Worm (Caenorhabditis elegans) whole organism, L4 larva: ENCODE results near the gene nspc-10.

ENCODE experiments used
- F10B5.3 ChIP-seq: sonication (generic microtip); optimal IDR thresholded peaks from 2 replicates; lab custom pipeline; 2016; ENCODE audit warnings: mild to moderate bottlenecking, missing genetic modification characterization, missing compliant biosample characterization
- F26F4.8 ChIP-seq: fragments of 200-800 bp; sonication (Bioruptor generic); conservative IDR thresholded peaks from 2 replicates; pipeline ENCODE4 v1.3.6; 2022; ENCODE audit warnings: missing genetic modification characterization, missing compliant biosample characterization
- R02D3.7 ChIP-seq: fragments of 150-350 bp; sonication (generic microtip); optimal IDR thresholded peaks from 3 replicates; lab custom pipeline; 2014; ENCODE audit warnings: missing biosample characterization, missing genetic modification characterization
- T20F7.1 ChIP-seq: fragments of 200-800 bp; sonication (Bioruptor generic); optimal IDR thresholded peaks from 2 replicates; lab custom pipeline; 2018; ENCODE audit warnings: mild to moderate bottlenecking, missing genetic modification characterization, missing compliant biosample characterization
- Y105C5A.15 ChIP-seq: fragments of 200-800 bp; sonication (Bioruptor generic); IDR thresholded peaks from 2 replicates; pipeline ENCODE4 v1.3.6; 2022; ENCODE audit warnings: missing genetic modification characterization, missing compliant biosample characterization
- Y48G9A.11 ChIP-seq: fragments of 200-800 bp; sonication (Bioruptor generic); IDR thresholded peaks from 2 replicates; pipeline ENCODE4 v1.3.6; 2022; ENCODE audit warnings: missing genetic modification reagents, missing genetic modification characterization, missing compliant biosample characterization
- ZK546.5 ChIP-seq, 2 experiments: sonication (generic microtip); optimal IDR thresholded peaks; 2 replicates each; lab custom pipeline; 2017; ENCODE audit warnings: missing biosample characterization in 2 of 2, missing genetic modification characterization in 2 of 2
- aha-1 ChIP-seq: fragments of 150-350 bp; peaks from one replicate; lab custom pipeline; 2014; ENCODE audit warnings: missing biosample characterization, missing genetic modification characterization
- aly-2 ChIP-seq: sonication (generic microtip); optimal IDR thresholded peaks from 2 replicates; lab custom pipeline; 2018; ENCODE audit warnings: missing biosample characterization, missing genetic modification characterization
- ama-1 ChIP-seq: fragments of 150-350 bp; optimal IDR thresholded peaks from 2 replicates; lab custom pipeline; 2014; ENCODE audit warnings: inconsistent platforms, mixed read lengths
- attf-4 ChIP-seq: sonication (generic microtip); optimal IDR thresholded peaks from 3 replicates; lab custom pipeline; 2017; ENCODE audit warnings: missing biosample characterization, missing genetic modification characterization
- ceh-20 ChIP-seq: fragments of 200-800 bp; sonication (Bioruptor generic); IDR thresholded peaks from 2 replicates; pipeline ENCODE4 v1.3.6; 2022; ENCODE audit warnings: missing genetic modification reagents, missing genetic modification characterization, missing compliant biosample characterization
- ceh-28 ChIP-seq: fragments of 150-350 bp; optimal IDR thresholded peaks from 2 replicates; lab custom pipeline; 2014; ENCODE audit warnings: missing biosample characterization, missing genetic modification reagents, missing genetic modification characterization
- ceh-82 ChIP-seq: sonication (generic microtip); optimal IDR thresholded peaks from 2 replicates; lab custom pipeline; 2017; ENCODE audit warnings: missing biosample characterization, missing genetic modification characterization
- cey-2 ChIP-seq: sonication (generic microtip); optimal IDR thresholded peaks from 3 replicates; lab custom pipeline; 2017; ENCODE audit warnings: missing genetic modification characterization, mild to moderate bottlenecking, missing compliant biosample characterization, antibody characterized with exemption, borderline replicate concordance; ENCODE audit not compliant: insufficient read depth
- daf-16 ChIP-seq, 3 experiments: sonication (generic microtip); optimal IDR thresholded peaks; 2 replicates each; lab custom pipeline; 2016 to 2017; ENCODE audit warnings: missing genetic modification characterization in 3 of 3, missing genetic modification reagents in 3 of 3, mild to moderate bottlenecking in 2 of 3, missing compliant biosample characterization in 2 of 3, missing biosample characterization in 1 of 3, moderate library complexity in 1 of 3
- dmd-6 ChIP-seq: fragments of 200-800 bp; sonication (Bioruptor generic); IDR thresholded peaks from 2 replicates; pipeline ENCODE4 v1.3.6; 2022; ENCODE audit warnings: missing genetic modification reagents, missing genetic modification characterization, missing compliant biosample characterization
- dmd-8 ChIP-seq: fragments of 200-800 bp; sonication (Bioruptor generic); IDR thresholded peaks from 2 replicates; pipeline ENCODE4 v1.3.6; 2022; ENCODE audit warnings: missing genetic modification characterization, missing compliant biosample characterization
- dve-1 ChIP-seq: sonication (generic microtip); optimal IDR thresholded peaks from 2 replicates; lab custom pipeline; 2017; ENCODE audit warnings: antibody characterized with exemption, mild to moderate bottlenecking, missing genetic modification characterization, missing compliant biosample characterization; ENCODE audit not compliant: insufficient read depth
- hlh-11 ChIP-seq: fragments of 200-800 bp; sonication (Bioruptor generic); optimal IDR thresholded peaks from 2 replicates; lab custom pipeline; 2018; ENCODE audit warnings: mild to moderate bottlenecking, missing genetic modification characterization, missing compliant biosample characterization
- hlh-30 ChIP-seq: sonication (generic microtip); optimal IDR thresholded peaks from 2 replicates; lab custom pipeline; 2017; ENCODE audit warnings: antibody characterized with exemption, mild to moderate bottlenecking, missing genetic modification characterization, missing compliant biosample characterization; ENCODE audit not compliant: insufficient read depth
- lin-39 ChIP-seq: fragments of 150-350 bp; optimal IDR thresholded peaks from 2 replicates; lab custom pipeline; 2014; ENCODE audit warnings: missing biosample characterization, missing genetic modification reagents, missing genetic modification characterization
- lsy-2 ChIP-seq, 2 experiments: fragments of 150-350 bp in 1 of 2; sonication (generic microtip) in 1 of 2; optimal IDR thresholded peaks; 2 replicates each; lab custom pipeline; 2014 to 2017; ENCODE audit warnings: missing biosample characterization in 2 of 2, missing genetic modification characterization in 2 of 2
- mdt-29 ChIP-seq: fragments of 200-800 bp; sonication (Bioruptor generic); IDR thresholded peaks from 2 replicates; pipeline ENCODE4 v1.3.6; 2022; ENCODE audit warnings: missing genetic modification reagents, missing genetic modification characterization, missing compliant biosample characterization
- mxl-2 ChIP-seq: fragments of 200-800 bp; sonication (Bioruptor generic); conservative IDR thresholded peaks from 2 replicates; pipeline ENCODE4 v1.3.6; 2022; ENCODE audit warnings: missing genetic modification reagents, missing genetic modification characterization, missing compliant biosample characterization
- nhr-11 ChIP-seq: fragments of 150-350 bp; optimal IDR thresholded peaks from 2 replicates; lab custom pipeline; 2014; ENCODE audit warnings: missing biosample characterization, missing genetic modification characterization
- nhr-28 ChIP-seq: fragments of 150-350 bp; optimal IDR thresholded peaks from 2 replicates; lab custom pipeline; 2014; ENCODE audit warnings: missing biosample characterization, missing genetic modification characterization
- nhr-6 ChIP-seq: fragments of 150-350 bp; optimal IDR thresholded peaks from 2 replicates; lab custom pipeline; 2014; ENCODE audit warnings: missing biosample characterization, missing genetic modification characterization
- nhr-76 ChIP-seq: fragments of 150-350 bp; optimal IDR thresholded peaks from 2 replicates; lab custom pipeline; 2014; ENCODE audit warnings: missing biosample characterization, missing genetic modification characterization
- php-3 ChIP-seq: fragments of 200-800 bp; sonication (Bioruptor generic); IDR thresholded peaks from 2 replicates; pipeline ENCODE4 v1.3.6; 2022; ENCODE audit warnings: missing genetic modification reagents, missing genetic modification characterization, missing compliant biosample characterization
- pqm-1 ChIP-seq: sonication (generic microtip); optimal IDR thresholded peaks from 2 replicates; lab custom pipeline; 2017; ENCODE audit warnings: missing biosample characterization, missing genetic modification characterization
- rbr-2 ChIP-seq: sonication (generic microtip); optimal IDR thresholded peaks from 2 replicates; lab custom pipeline; 2016; ENCODE audit warnings: missing genotype, missing genetic modification characterization, missing compliant biosample characterization
- snpc-4 ChIP-seq: fragments of 150-350 bp; optimal IDR thresholded peaks from 2 replicates; lab custom pipeline; 2014; ENCODE audit warnings: missing biosample characterization, missing genetic modification characterization
- tag-97 ChIP-seq: fragments of 200-800 bp; sonication (Bioruptor generic); IDR thresholded peaks from 2 replicates; pipeline ENCODE4 v1.3.6; 2022; ENCODE audit warnings: missing genetic modification characterization, missing compliant biosample characterization
- unc-62 ChIP-seq, 3 experiments: fragments of 150-350 bp in 1 of 3; sonication (generic microtip); optimal IDR thresholded peaks in 2 of 3; peaks in 1 of 3; 1 replicate in 1 of 3; 2 replicates in 2 of 3; lab custom pipeline; 2014 to 2017; ENCODE audit warnings: missing biosample characterization in 3 of 3, missing genetic modification characterization in 3 of 3, missing genetic modification reagents in 3 of 3, missing genotype in 1 of 3
- zfp-2 ChIP-seq: sonication (generic microtip); optimal IDR thresholded peaks from 2 replicates; lab custom pipeline; 2016; ENCODE audit warnings: mild to moderate bottlenecking, missing genetic modification characterization, missing compliant biosample characterization
- zfp-3 ChIP-seq: fragments of 200-800 bp; sonication (Bioruptor generic); conservative IDR thresholded peaks from 2 replicates; pipeline ENCODE4 v1.3.6; 2022; ENCODE audit warnings: missing genetic modification reagents, missing genetic modification characterization, missing compliant biosample characterization
- zip-2 ChIP-seq: fragments of 150-350 bp; optimal IDR thresholded peaks from 2 replicates; lab custom pipeline; 2014; ENCODE audit warnings: missing biosample characterization, missing genetic modification characterization
- ztf-11 ChIP-seq: fragments of 150-350 bp; optimal IDR thresholded peaks from 2 replicates; lab custom pipeline; 2014; ENCODE audit warnings: missing biosample characterization, missing genetic modification characterization
- ztf-7 ChIP-seq: fragments of 150-350 bp; optimal IDR thresholded peaks from 2 replicates; lab custom pipeline; 2014; ENCODE audit warnings: missing biosample characterization, missing genetic modification characterization

nspc-10 gene

ce11 chrX:12347822-12348221 is 4.4 kb downstream of the nspc-10 start (continued):
- no peak for TF ChIP-seq zip-2 (tag; lab: Kevin White, UChicago)
- TF ChIP-seq pqm-1 (tag; lab: Kevin White, UChicago) = no peak
- TF ChIP-seq php-3 (GFP tag; lab: Robert Waterston, UW) = no peak; the same call in 1 of the 2 replicates
- TF ChIP-seq ama-1 = no peak
- peak; percentile 32 for TF ChIP-seq nhr-6 (tag; lab: Kevin White, UChicago)
- peak; percentile 27 for TF ChIP-seq hlh-30 (tag; lab: Kevin White, UChicago)
- no peak for TF ChIP-seq nhr-76
- peak; percentile 28 for TF ChIP-seq rbr-2 (tag; lab: Kevin White, UChicago)
- no peak for TF ChIP-seq mxl-2 (GFP tag; lab: Robert Waterston, UW)
- TF ChIP-seq R02D3.7 (tag; lab: Kevin White, UChicago) = no peak
- no peak for TF ChIP-seq attf-4 (tag; lab: Kevin White, UChicago)
- peak; percentile 42; the same call in 1 of the 2 replicates for TF ChIP-seq ceh-20 (GFP tag; lab: Robert Waterston, UW)
- TF ChIP-seq zfp-3 = 0 out of 2 replicates have a peak, but pooled peaks have one; percentile 53
- peak; percentile 67 for TF ChIP-seq Y48G9A.11 (GFP tag; lab: Robert Waterston, UW)
- TF ChIP-seq lin-39 (tag; lab: Kevin White, UChicago) = no peak
- TF ChIP-seq ztf-11 = no peak
- no peak for TF ChIP-seq snpc-4 (tag; lab: Kevin White, UChicago)
- no peak for TF ChIP-seq ZK546.5 (tag; optimal IDR thresholded peaks at IDR 0.05; lab: Kevin White, UChicago)
- TF ChIP-seq Y105C5A.15 = no peak

- TF ChIP-seq unc-62 (GFP tag; optimal IDR thresholded peaks at IDR 0.05 in 1 of 2; lab: Kevin White, UChicago) (peak in 1 of 2 experiments; percentile 74), unc-62 (tag; optimal IDR thresholded peaks at IDR 0.05; lab: Kevin White, UChicago) (no peak), cey-2 (tag; lab: Kevin White, UChicago) (no peak)
- TF ChIP-seq, all 104 proteins: peak for 1
Measured at ce11 chrX:12348329-12348728, 4.9 kb downstream of the nspc-10 start, which contains the start of gene F42F12.14. Gene F42F12.14 (plus strand): TSS chrX:12348629.

- peak; percentile 21 for TF ChIP-seq nhr-28 (tag; lab: Kevin White, UChicago)
- peak; percentile 30 for TF ChIP-seq hlh-11 (tag; lab: Kevin White, UChicago)
- no peak for TF ChIP-seq aha-1 (tag; lab: Kevin White, UChicago)
- peak; percentile 10 for TF ChIP-seq hlh-30 (tag; lab: Kevin White, UChicago)
- TF ChIP-seq dmd-6 = peak; percentile 20; the same call in 1 of the 2 replicates
- no peak for TF ChIP-seq dmd-8 (GFP tag; lab: Robert Waterston, UW)
- TF ChIP-seq daf-16 (GFP tag; optimal IDR thresholded peaks at IDR 0.05; lab: Kevin White, UChicago) = no peak
- TF ChIP-seq daf-16 (tag; optimal IDR thresholded peaks at IDR 0.05; lab: Kevin White, UChicago) = peak; percentile 87
Measured at ce11 chrX:12350207-12350606, 6.8 kb downstream of the nspc-10 start, which contains the start of gene F42F12.3. Gene F42F12.3 (plus strand): TSS chrX:12350578.

ce11 chrX:12352872-12353271 is 9.5 kb downstream of the nspc-10 start, which contains the start of gene F42F12.4:
Gene F42F12.4 (minus strand): TSS chrX:12352947.
- TF ChIP-seq mdt-29 (GFP tag; lab: Robert Waterston, UW) (no peak), pqm-1 (tag; lab: Kevin White, UChicago) (peak; percentile 46), unc-62 (GFP tag; optimal IDR thresholded peaks at IDR 0.05 in 1 of 2; lab: Kevin White, UChicago) (peak in 1 of 2 experiments; percentile 12), unc-62 (tag; optimal IDR thresholded peaks at IDR 0.05; lab: Kevin White, UChicago) (no peak), ceh-28 (tag; lab: Kevin White, UChicago) (peak; percentile 7), ceh-82 (tag; lab: Kevin White, UChicago) (no peak), F10B5.3 (tag; lab: Kevin White, UChicago) (no peak), F26F4.8 (GFP tag; lab: Robert Waterston, UW) (no peak), daf-16 (GFP tag; optimal IDR thresholded peaks at IDR 0.05; lab: Kevin White, UChicago) (no peak), daf-16 (tag; optimal IDR thresholded peaks at IDR 0.05; lab: Kevin White, UChicago) (peak; percentile 22), nhr-28 (tag; lab: Kevin White, UChicago) (peak; percentile 51), dve-1 (tag; lab: Kevin White, UChicago) (peak; percentile 26), lsy-2 (tag; optimal IDR thresholded peaks at IDR 0.05; lab: Kevin White, UChicago) (no peak), nhr-11 (tag; lab: Kevin White, UChicago) (no peak), ztf-7 (tag; lab: Kevin White, UChicago) (no peak), hlh-11 (tag; lab: Kevin White, UChicago) (peak; percentile 0), php-3 (GFP tag; lab: Robert Waterston, UW) (peak; percentile 15; the same call in 1 of the 2 replicates), T20F7.1 (GFP tag; lab: Kevin White, UChicago) (no peak), aly-2 (tag; lab: Kevin White, UChicago) (no peak), zfp-2 (tag; lab: Kevin White, UChicago) (no peak), tag-97 (GFP tag; lab: Robert Waterston, UW) (no peak)
